Worm (Caenorhabditis elegans): ENCODE data around the gene F44B9.2.

The F44B9.2 gene

ce11 chrIII:8022077-8022476 is at the start of gene F44B9.2:
Gene F44B9.2, plus strand, starts transcription at chrIII:8022463.
- no peak for TF ChIP-seq rec-8 (tag; optimal IDR thresholded peaks at IDR 0.05)
- TF ChIP-seq Y79H2A.3 (GFP tag; conservative IDR thresholded peaks at IDR 0.05): no peak
- TF ChIP-seq hlh-12 (tag; optimal IDR thresholded peaks at IDR 0.05): no peak
- TF ChIP-seq snpc-3.4 (tag; optimal IDR thresholded peaks at IDR 0.05): no peak
- no peak for TF ChIP-seq B0336.3 (GFP tag; IDR thresholded peaks at IDR 0.05)
- no peak for TF ChIP-seq F57C9.4 (tag; optimal IDR thresholded peaks at IDR 0.05)

ce11 chrIII:7972687-7973086 is 49.6 kb upstream of the F44B9.2 start:
- TF ChIP-seq egrh-3 (GFP tag; IDR thresholded peaks at IDR 0.05) (peak; percentile 22; the same call in 1 of the 2 replicates), ceh-79 (tag; optimal IDR thresholded peaks at IDR 0.05) (no peak)

ce11 chrIII:7973201-7973767 is 49.0 kb upstream of the F44B9.2 start, which contains the start of the genes eef-1B.1 and aco-2:
Gene eef-1B.1, minus strand, starts transcription at chrIII:7973386.
Gene aco-2, plus strand, starts transcription at chrIII:7973717.
- TF ChIP-seq akir-1 (GFP tag; optimal IDR thresholded peaks at IDR 0.05) (no peak), nhr-179 (tag; optimal IDR thresholded peaks at IDR 0.05) (no peak), cebp-1 (GFP tag; IDR thresholded peaks at IDR 0.05) (peak; percentile 53; the same call in 1 of the 2 replicates), cebp-1 (tag; optimal IDR thresholded peaks at IDR 0.05) (peak; percentile 87), mel-28 (tag; optimal IDR thresholded peaks at IDR 0.05; ENCODE audit: borderline replicate concordance) (no peak), gei-17 (GFP tag; optimal IDR thresholded peaks at IDR 0.05) (peak; percentile 54), ztf-3 (GFP tag; optimal IDR thresholded peaks at IDR 0.05) (no peak), aptf-2 (GFP tag; conservative IDR thresholded peaks at IDR 0.05) (no peak), nfya-2 (GFP tag; IDR thresholded peaks at IDR 0.05) (no peak), rec-8 (tag; optimal IDR thresholded peaks at IDR 0.05) (no peak), Y53F4B.3 (GFP tag; IDR thresholded peaks at IDR 0.05) (no peak), nfyb-1 (GFP tag; IDR thresholded peaks at IDR 0.05) (peak; percentile 85), F37B4.10 (GFP tag; IDR thresholded peaks at IDR 0.05) (no peak), ZK185.1 (tag; optimal IDR thresholded peaks at IDR 0.05; ENCODE audit: poor library complexity, severe bottlenecking) (peak; percentile 93), mxl-1 (tag; optimal IDR thresholded peaks at IDR 0.05) (no peak), ets-4 (GFP tag; optimal IDR thresholded peaks at IDR 0.05) (peak; percentile 63), let-607 (tag; optimal IDR thresholded peaks at IDR 0.05) (peak; percentile 9 to 69), ztf-25 (GFP tag; IDR thresholded peaks at IDR 0.05) (no peak), lsl-1 (GFP tag; optimal IDR thresholded peaks at IDR 0.05) (peak; percentile 72), ztf-22 (GFP tag; optimal IDR thresholded peaks at IDR 0.05) (no peak), F57A8.1 (GFP tag; optimal IDR thresholded peaks at IDR 0.05) (no peak), ceh-58 (GFP tag; IDR thresholded peaks at IDR 0.05) (no peak), him-1 (tag; optimal IDR thresholded peaks at IDR 0.05) (no peak), unc-130 (GFP tag; optimal IDR thresholded peaks at IDR 0.05) (peak; percentile 33), K11D2.4 (GFP tag; IDR thresholded peaks at IDR 0.05) (peak; percentile 84), Y56A3A.18 (GFP tag; IDR thresholded peaks at IDR 0.05) (no peak), attf-6 (GFP tag; IDR thresholded peaks at IDR 0.05) (no peak), snpc-1.3 (tag; optimal IDR thresholded peaks at IDR 0.05; ENCODE audit: insufficient read depth) (peak; percentile 11), ztf-18 (tag; optimal IDR thresholded peaks at IDR 0.05) (peak; percentile 98), ceh-40 (GFP tag; IDR thresholded peaks at IDR 0.05) (no peak), snpc-1.1 (tag; optimal IDR thresholded peaks at IDR 0.05; ENCODE audit: insufficient read depth) (no peak), hsf-1 (GFP tag; IDR thresholded peaks at IDR 0.05) (no peak), nhr-80 (tag; optimal IDR thresholded peaks at IDR 0.05) (peak; percentile 94), nhr-120 (GFP tag; IDR thresholded peaks at IDR 0.05) (no peak), lir-1 (GFP tag; conservative IDR thresholded peaks at IDR 0.05) (peak; percentile 42; the same call in 1 of the 2 replicates), D2030.7 (GFP tag; IDR thresholded peaks at IDR 0.05) (peak; percentile 56), attf-3 (GFP tag; conservative IDR thresholded peaks at IDR 0.05) (peak; percentile 72)

Measured in whole organism, young adult.